Worm (Caenorhabditis elegans) whole organism, L3 larva: ENCODE results near the gene srf-3.

ENCODE experiments used
- lin-15B ChIP-seq: fragments of 150-350 bp; optimal IDR thresholded peaks from 2 replicates; lab custom pipeline; 2014; ENCODE audit warnings: missing biosample characterization, missing genetic modification characterization
- nhr-11 ChIP-seq: fragments of 150-350 bp; optimal IDR thresholded peaks from 2 replicates; lab custom pipeline; 2014; ENCODE audit warnings: missing biosample characterization, missing genetic modification characterization
- nhr-28 ChIP-seq: fragments of 150-350 bp; optimal IDR thresholded peaks from 2 replicates; lab custom pipeline; 2014; ENCODE audit warnings: missing biosample characterization, missing genetic modification characterization
- nhr-76 ChIP-seq: fragments of 150-350 bp; sonication (generic microtip); optimal IDR thresholded peaks from 5 replicates; lab custom pipeline; 2014; ENCODE audit warnings: missing biosample characterization, missing genetic modification characterization
- pqm-1 ChIP-seq: fragments of 150-350 bp; optimal IDR thresholded peaks from 2 replicates; lab custom pipeline; 2017; ENCODE audit warnings: missing biosample characterization, missing genetic modification characterization, inconsistent platforms
- tbx-2 ChIP-seq: sonication (generic microtip); optimal IDR thresholded peaks from 2 replicates; lab custom pipeline; 2016; ENCODE audit warnings: mild to moderate bottlenecking, missing genetic modification characterization, missing compliant biosample characterization

- TF ChIP-seq nhr-76 (tag; lab: Kevin White, UChicago) (no peak), pqm-1 (tag; lab: Kevin White, UChicago) (no peak), nhr-28 (tag; lab: Kevin White, UChicago) (no peak), tbx-2 (tag; lab: Kevin White, UChicago) (no peak), lin-15B (tag; lab: Kevin White, UChicago) (no peak), nhr-11 (no peak)
Measured at ce11 chrIV:12883190-12883589, 33.9 kb downstream of the srf-3 start, which contains the start of gene ZK896.4.
